Fruit fly (Drosophila melanogaster) whole organism, prepupa: Measurements from ENCODE around the gene CG14452.
A peak's percentile ranks its signal among the peaks of the same experiment; 100 is the strongest.

Experiments
- CG10631 ChIP-seq: fragments of 200-800 bp; sonication (Bioruptor generic); optimal IDR thresholded peaks from 2 replicates; lab custom pipeline; 2016; ENCODE audit warnings: missing biosample characterization, missing genetic modification characterization
- CG10669 ChIP-seq: fragments of 200-800 bp; sonication (Bioruptor generic); optimal IDR thresholded peaks from 3 replicates; lab custom pipeline; 2018; ENCODE audit warnings: missing biosample characterization, mild to moderate bottlenecking, missing genetic modification characterization, moderate library complexity
- CG11294 ChIP-seq: fragments of 200-800 bp; sonication (Bioruptor generic); IDR thresholded peaks from 2 replicates; pipeline ENCODE4 v1.3.6; 2022; ENCODE audit warnings: missing biosample characterization, missing genetic modification characterization
- CG15336 ChIP-seq: fragments of 200-800 bp; sonication (Bioruptor generic); IDR thresholded peaks from 2 replicates; pipeline ENCODE4 v1.3.6; 2022; ENCODE audit warnings: missing biosample characterization, missing genetic modification characterization
- CG3032 ChIP-seq: fragments of 200-800 bp; optimal IDR thresholded peaks from 2 replicates; lab custom pipeline; 2019; ENCODE audit warnings: missing biosample characterization, mild to moderate bottlenecking, missing genetic modification characterization, moderate library complexity
- CG31627 ChIP-seq: fragments of 200-800 bp; sonication (Bioruptor generic); optimal IDR thresholded peaks from 3 replicates; lab custom pipeline; 2016; ENCODE audit warnings: missing biosample characterization, missing genetic modification characterization
- CG32006 ChIP-seq: fragments of 200-800 bp; sonication (Bioruptor generic); optimal IDR thresholded peaks from 3 replicates; lab custom pipeline; 2017; ENCODE audit warnings: missing biosample characterization, mild to moderate bottlenecking, missing genetic modification characterization
- CG3919 ChIP-seq: fragments of 200-800 bp; sonication (Bioruptor generic); optimal IDR thresholded peaks from 3 replicates; lab custom pipeline; 2016; ENCODE audit warnings: missing biosample characterization, missing genetic modification characterization
- CG6163 ChIP-seq: fragments of 200-800 bp; sonication (Bioruptor generic); IDR thresholded peaks from 3 replicates; pipeline ENCODE4 v1.3.6; 2022; ENCODE audit warnings: missing biosample characterization, missing genetic modification characterization
- CG6792 ChIP-seq: fragments of 200-800 bp; sonication (Bioruptor generic); optimal IDR thresholded peaks from 3 replicates; lab custom pipeline; 2016; ENCODE audit warnings: missing biosample characterization, missing genetic modification characterization
- CG6808 ChIP-seq: fragments of 200-800 bp; sonication (Bioruptor generic); optimal IDR thresholded peaks from 3 replicates; lab custom pipeline; 2017; ENCODE audit warnings: missing biosample characterization, missing genetic modification characterization, mild to moderate bottlenecking, moderate library complexity, missing genetic modification reagents
- CG6854 ChIP-seq: fragments of 200-800 bp; sonication (Bioruptor generic); optimal IDR thresholded peaks from 2 replicates; lab custom pipeline; 2017; ENCODE audit warnings: missing biosample characterization, mild to moderate bottlenecking, missing genetic modification characterization
- CG7368 ChIP-seq: fragments of 200-800 bp; sonication (Bioruptor generic); optimal IDR thresholded peaks from 3 replicates; lab custom pipeline; 2016; ENCODE audit warnings: missing biosample characterization, missing genetic modification characterization
- CG8119 ChIP-seq: fragments of 200-800 bp; sonication (Bioruptor generic); IDR thresholded peaks from 3 replicates; pipeline ENCODE4 v1.3.6; 2022; ENCODE audit warnings: missing biosample characterization, missing genetic modification characterization
- CG8632 ChIP-seq: fragments of 200-800 bp; sonication (Bioruptor generic); optimal IDR thresholded peaks from 3 replicates; lab custom pipeline; 2016; ENCODE audit warnings: missing biosample characterization, missing genetic modification characterization
- CG9139 ChIP-seq: fragments of 200-800 bp; sonication (Bioruptor generic); optimal IDR thresholded peaks from 3 replicates; lab custom pipeline; 2017; ENCODE audit warnings: missing biosample characterization, mild to moderate bottlenecking, missing genetic modification characterization
- Eip75B ChIP-seq: fragments of 200-800 bp; sonication (Bioruptor generic); optimal IDR thresholded peaks from 3 replicates; lab custom pipeline; 2016; ENCODE audit warnings: missing biosample characterization, missing genetic modification characterization
- Eip78C ChIP-seq: fragments of 200-800 bp; sonication (Bioruptor generic); peaks from one replicate; lab custom pipeline; 2016; ENCODE audit warnings: missing biosample characterization, missing genetic modification characterization
- Ets21C ChIP-seq: fragments of 200-800 bp; sonication (Bioruptor generic); optimal IDR thresholded peaks from 3 replicates; lab custom pipeline; 2016; ENCODE audit warnings: missing biosample characterization, missing genetic modification characterization
- Gug ChIP-seq: fragments of 200-800 bp; sonication (Bioruptor generic); IDR thresholded peaks from 2 replicates; pipeline ENCODE4 v1.3.6; 2022; ENCODE audit warnings: missing biosample characterization, missing genetic modification characterization
- Hr39 ChIP-seq: fragments of 200-800 bp; sonication (Bioruptor generic); optimal IDR thresholded peaks from 2 replicates; lab custom pipeline; 2016; ENCODE audit warnings: missing biosample characterization, missing genetic modification characterization
- Hr4 ChIP-seq: fragments of 200-800 bp; sonication (Bioruptor generic); optimal IDR thresholded peaks from 3 replicates; lab custom pipeline; 2016; ENCODE audit warnings: missing biosample characterization, missing genetic modification characterization
- Lpt ChIP-seq: fragments of 200-800 bp; sonication (Bioruptor generic); optimal IDR thresholded peaks from 3 replicates; lab custom pipeline; 2016; ENCODE audit warnings: missing biosample characterization, missing genetic modification characterization
- Met ChIP-seq: fragments of 200-800 bp; sonication (Bioruptor generic); optimal IDR thresholded peaks from 3 replicates; lab custom pipeline; 2016; ENCODE audit warnings: missing biosample characterization, missing genetic modification characterization
- OdsH ChIP-seq: fragments of 200-800 bp; sonication (Bioruptor generic); optimal IDR thresholded peaks from 3 replicates; lab custom pipeline; 2016; ENCODE audit warnings: missing biosample characterization, missing genetic modification characterization
- Smox ChIP-seq: fragments of 200-800 bp; sonication (Bioruptor generic); optimal IDR thresholded peaks from 3 replicates; lab custom pipeline; 2016; ENCODE audit warnings: missing biosample characterization, missing genetic modification characterization
- Sox102F ChIP-seq: fragments of 200-800 bp; sonication (Bioruptor generic); optimal IDR thresholded peaks from 2 replicates; lab custom pipeline; 2016; ENCODE audit warnings: missing biosample characterization, mild to moderate bottlenecking, missing genetic modification characterization
- Sox14 ChIP-seq: fragments of 200-800 bp; sonication (Bioruptor generic); optimal IDR thresholded peaks from 3 replicates; lab custom pipeline; 2016; ENCODE audit warnings: missing biosample characterization, missing genetic modification characterization
- Sox15 ChIP-seq: fragments of 200-800 bp; sonication (Bioruptor generic); optimal IDR thresholded peaks from 3 replicates; lab custom pipeline; 2016; ENCODE audit warnings: missing biosample characterization, missing genetic modification characterization
- achi ChIP-seq: fragments of 200-800 bp; sonication (Bioruptor generic); optimal IDR thresholded peaks from 3 replicates; lab custom pipeline; 2016; ENCODE audit warnings: missing biosample characterization, missing genetic modification characterization
- acj6 ChIP-seq: fragments of 200-800 bp; sonication (Bioruptor generic); optimal IDR thresholded peaks from 3 replicates; lab custom pipeline; 2016; ENCODE audit warnings: missing biosample characterization, missing genetic modification characterization
- dsx ChIP-seq: fragments of 200-800 bp; optimal IDR thresholded peaks from 3 replicates; lab custom pipeline; 2019; ENCODE audit warnings: missing biosample characterization, mild to moderate bottlenecking, missing genetic modification characterization, moderate library complexity; ENCODE audit not compliant: poor library complexity, severe bottlenecking
- eg ChIP-seq: fragments of 200-800 bp; sonication (Bioruptor generic); IDR thresholded peaks from 3 replicates; pipeline ENCODE4 v1.3.6; 2022; ENCODE audit warnings: missing biosample characterization, missing genetic modification characterization
- fd59A ChIP-seq: fragments of 200-800 bp; sonication (Bioruptor generic); optimal IDR thresholded peaks from 2 replicates; lab custom pipeline; 2017; ENCODE audit warnings: missing biosample characterization, mild to moderate bottlenecking, missing genetic modification characterization, missing genetic modification reagents
- fd85E ChIP-seq: fragments of 200-800 bp; sonication (Bioruptor generic); optimal IDR thresholded peaks from 3 replicates; lab custom pipeline; 2016; ENCODE audit warnings: missing biosample characterization, missing genetic modification characterization
- fkh ChIP-seq: fragments of 200-800 bp; sonication (Bioruptor generic); optimal IDR thresholded peaks from 3 replicates; lab custom pipeline; 2017; ENCODE audit warnings: missing biosample characterization, mild to moderate bottlenecking, missing genetic modification characterization, moderate library complexity
- lz ChIP-seq: fragments of 200-800 bp; sonication (Bioruptor generic); optimal IDR thresholded peaks from 3 replicates; lab custom pipeline; 2016; ENCODE audit warnings: missing biosample characterization, missing genetic modification characterization
- net ChIP-seq: fragments of 200-800 bp; sonication (Bioruptor generic); optimal IDR thresholded peaks from 3 replicates; lab custom pipeline; 2016; ENCODE audit warnings: missing biosample characterization, missing genetic modification characterization
- pdm3 ChIP-seq: fragments of 200-800 bp; sonication (Bioruptor generic); optimal IDR thresholded peaks from 3 replicates; lab custom pipeline; 2016; ENCODE audit warnings: missing biosample characterization, missing genetic modification characterization
- salr ChIP-seq, 2 experiments: fragments of 200-800 bp; sonication (Bioruptor generic); optimal IDR thresholded peaks; 3 replicates each; lab custom pipeline; 2016 to 2018; ENCODE audit warnings: missing biosample characterization in 2 of 2, missing genetic modification characterization in 2 of 2, mild to moderate bottlenecking in 1 of 2
- spab ChIP-seq: fragments of 200-800 bp; sonication (Bioruptor generic); optimal IDR thresholded peaks from 2 replicates; lab custom pipeline; 2017; ENCODE audit warnings: missing biosample characterization, mild to moderate bottlenecking, missing genetic modification characterization, missing genetic modification reagents
- svp ChIP-seq: fragments of 200-800 bp; sonication (Bioruptor generic); peaks from one replicate; lab custom pipeline; 2016; ENCODE audit warnings: missing biosample characterization, missing genetic modification characterization
- topi ChIP-seq: fragments of 200-800 bp; sonication (Bioruptor generic); optimal IDR thresholded peaks from 3 replicates; lab custom pipeline; 2016; ENCODE audit warnings: missing biosample characterization, missing genetic modification characterization

The CG14452 gene

dm6 chr3L:22648372-22648771 is 47.4 kb upstream of the CG14452 start, which contains the start of gene CG33770:
TSS of gene CG33770 (plus strand) at chr3L:22648672.
- no peak for TF ChIP-seq Met (GFP tag; lab: Kevin White, UChicago)
- peak; percentile 19 for TF ChIP-seq svp (GFP tag; lab: Kevin White, UChicago)

dm6 chr3L:22649096-22649495 is 46.7 kb upstream of the CG14452 start, which contains the start of gene CG33771:
TSS of gene CG33771 (plus strand) at chr3L:22649396.
- TF ChIP-seq Eip75B (GFP tag; lab: Kevin White, UChicago) (no peak), CG10669 (GFP tag; lab: Kevin White, UChicago) (no peak), CG11294 (GFP tag; lab: Robert Waterston, UW) (no peak), Lpt (GFP tag; lab: Kevin White, UChicago) (no peak), fkh (GFP tag; lab: Kevin White, UChicago) (no peak), Smox (no peak), CG3032 (tag; lab: Kevin White, UChicago) (no peak), Gug (no peak), salr (GFP tag; optimal IDR thresholded peaks at IDR 0.05; lab: Kevin White, UChicago) (no peak)

DNA sequence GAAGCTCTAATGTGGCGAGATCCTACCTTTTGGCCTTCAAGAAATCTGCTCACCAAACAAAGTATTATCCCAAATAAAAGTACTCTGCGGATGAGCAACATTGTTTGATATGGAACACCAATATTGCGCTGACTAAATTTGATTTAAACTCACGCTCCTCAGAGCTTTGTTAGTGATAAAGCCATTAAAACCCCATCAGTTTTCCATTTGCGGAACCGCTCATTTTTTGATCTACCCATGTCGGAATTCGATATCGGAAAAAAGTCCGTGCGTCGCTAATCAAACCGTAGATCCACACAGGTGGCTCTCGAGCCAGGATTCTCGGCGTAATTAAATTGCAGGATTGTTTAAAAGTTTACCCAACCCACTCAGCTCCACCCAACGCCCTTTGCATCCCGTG is 43.3 kb upstream of the CG14452 start, which contains the start of gene CG33772:
Gene CG33772 (minus strand): TSS at position 101 of the 400 bp plus-strand sequence.
- TF ChIP-seq CG6792 (GFP tag; lab: Kevin White, UChicago): no peak
- no peak for TF ChIP-seq CG6808 (GFP tag; lab: Kevin White, UChicago)
- TF ChIP-seq CG31627 (GFP tag; lab: Kevin White, UChicago): no peak

DNA sequence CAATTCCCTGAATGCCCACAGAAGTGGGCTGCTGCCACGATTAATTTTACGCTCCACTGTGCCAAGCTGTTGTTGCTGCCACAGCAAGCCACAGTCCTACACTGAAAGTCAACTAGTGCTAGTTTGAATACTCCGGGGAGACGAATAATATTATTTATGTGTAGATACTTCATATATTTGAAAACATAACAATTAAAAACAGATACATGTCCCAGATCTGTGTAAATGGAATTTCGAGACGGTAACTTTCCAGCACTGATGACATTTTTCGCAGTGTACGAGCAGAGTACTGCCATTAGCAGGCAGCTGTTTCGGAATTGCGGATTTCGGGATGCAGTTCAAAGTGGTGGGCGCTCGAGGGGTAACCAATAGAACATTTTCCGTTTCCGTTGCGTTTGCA is 30.6 kb upstream of the CG14452 start:
- TF ChIP-seq CG10631 (peak; percentile 21), CG10669 (GFP tag; lab: Kevin White, UChicago) (peak; percentile 24), Hr39 (GFP tag; lab: Kevin White, UChicago) (peak; percentile 44), CG3919 (GFP tag; lab: Kevin White, UChicago) (peak; percentile 18), CG6163 (GFP tag; lab: Robert Waterston, UW) (0 out of 3 replicates have a peak, but pooled peaks have one; percentile 39), Sox102F (peak; percentile 30), fd85E (GFP tag; lab: Kevin White, UChicago) (no peak), Met (GFP tag; lab: Kevin White, UChicago) (peak; percentile 47), CG8119 (GFP tag; lab: Robert Waterston, UW) (no peak), salr (GFP tag; optimal IDR thresholded peaks at IDR 0.05; lab: Kevin White, UChicago) (no peak), spab (GFP tag; lab: Kevin White, UChicago) (no peak), achi (GFP tag; lab: Kevin White, UChicago) (peak; percentile 23), svp (GFP tag; lab: Kevin White, UChicago) (no peak), Sox14 (peak; percentile 13), CG6854 (GFP tag; lab: Kevin White, UChicago) (no peak), CG7368 (GFP tag; lab: Kevin White, UChicago) (no peak), fd59A (no peak), CG31627 (GFP tag; lab: Kevin White, UChicago) (peak; percentile 46), Hr4 (GFP tag; lab: Kevin White, UChicago) (peak; percentile 13), CG15336 (GFP tag; lab: Robert Waterston, UW) (no peak), CG6808 (GFP tag; lab: Kevin White, UChicago) (no peak), lz (peak; percentile 27), net (GFP tag; lab: Kevin White, UChicago) (no peak), Sox15 (GFP tag; lab: Kevin White, UChicago) (no peak), CG6792 (GFP tag; lab: Kevin White, UChicago) (peak; percentile 10), pdm3 (peak; percentile 34), eg (GFP tag; lab: Robert Waterston, UW) (no peak), CG32006 (GFP tag; lab: Kevin White, UChicago) (peak; percentile 15), acj6 (GFP tag; lab: Kevin White, UChicago) (peak; percentile 8), Ets21C (GFP tag; lab: Kevin White, UChicago) (no peak), topi (GFP tag; lab: Kevin White, UChicago) (peak; percentile 36), Eip78C (GFP tag; lab: Kevin White, UChicago) (peak; percentile 46), CG9139 (GFP tag; lab: Kevin White, UChicago) (no peak), CG8632 (no peak), dsx (no peak), Smox (peak; percentile 31), OdsH (GFP tag; lab: Kevin White, UChicago) (peak; percentile 38)
